Worm (Caenorhabditis elegans) whole organism, late embryonic: ENCODE results near the gene K10G6.5.

Source experiments
- C08G9.2 ChIP-seq: sonication (generic microtip); optimal IDR thresholded peaks from 2 replicates; lab custom pipeline; 2016; ENCODE audit warnings: mild to moderate bottlenecking, missing genetic modification characterization, moderate library complexity, missing compliant biosample characterization
- F13H6.1 ChIP-seq: sonication (generic microtip); optimal IDR thresholded peaks from 2 replicates; lab custom pipeline; 2016; ENCODE audit warnings: missing genetic modification characterization, missing compliant biosample characterization
- K02D7.2 ChIP-seq: sonication (generic microtip); optimal IDR thresholded peaks from 2 replicates; lab custom pipeline; 2017; ENCODE audit warnings: mild to moderate bottlenecking, missing genetic modification characterization, missing compliant biosample characterization
- K09A11.1 ChIP-seq: sonication (generic microtip); optimal IDR thresholded peaks from 2 replicates; lab custom pipeline; 2017; ENCODE audit warnings: antibody characterized with exemption, mild to moderate bottlenecking, missing genetic modification characterization, missing compliant biosample characterization; ENCODE audit not compliant: insufficient read depth
- Y22D7AL.16 ChIP-seq: sonication (generic microtip); optimal IDR thresholded peaks from 2 replicates; lab custom pipeline; 2016; ENCODE audit warnings: missing genetic modification characterization, missing compliant biosample characterization
- ahr-1 ChIP-seq: sonication (generic microtip); optimal IDR thresholded peaks from 2 replicates; lab custom pipeline; 2016; ENCODE audit warnings: missing genetic modification characterization, missing compliant biosample characterization
- ceh-14 ChIP-seq: sonication (generic microtip); optimal IDR thresholded peaks from 2 replicates; lab custom pipeline; 2016; ENCODE audit warnings: missing genotype, missing genetic modification characterization, missing compliant biosample characterization
- ceh-18 ChIP-seq: sonication (generic microtip); optimal IDR thresholded peaks from 2 replicates; lab custom pipeline; 2016; ENCODE audit warnings: missing genetic modification characterization, missing compliant biosample characterization
- ceh-19 ChIP-seq: fragments of 200-800 bp; sonication (Bioruptor generic); optimal IDR thresholded peaks from 2 replicates; lab custom pipeline; 2018; ENCODE audit warnings: mild to moderate bottlenecking, missing genetic modification characterization, missing compliant biosample characterization
- ceh-2 ChIP-seq: sonication (generic microtip); optimal IDR thresholded peaks from 2 replicates; lab custom pipeline; 2016; ENCODE audit warnings: missing genotype, missing genetic modification characterization, missing compliant biosample characterization
- ceh-24 ChIP-seq: sonication (generic microtip); optimal IDR thresholded peaks from 2 replicates; lab custom pipeline; 2016; ENCODE audit warnings: mild to moderate bottlenecking, missing genetic modification characterization, missing compliant biosample characterization
- ceh-30 ChIP-seq: fragments of 150-350 bp; optimal IDR thresholded peaks from 2 replicates; lab custom pipeline; 2014; ENCODE audit warnings: missing biosample characterization, missing genetic modification characterization
- ceh-31 ChIP-seq: sonication (generic microtip); optimal IDR thresholded peaks from 2 replicates; lab custom pipeline; 2016; ENCODE audit warnings: missing genetic modification characterization, missing compliant biosample characterization
- ceh-34 ChIP-seq: sonication (generic microtip); optimal IDR thresholded peaks from 2 replicates; lab custom pipeline; 2016; ENCODE audit warnings: mild to moderate bottlenecking, missing genetic modification characterization, missing compliant biosample characterization
- ceh-45 ChIP-seq: fragments of 200-800 bp; sonication (Bioruptor generic); IDR thresholded peaks from 2 replicates; pipeline ENCODE4 v1.3.6; 2022; ENCODE audit warnings: missing genetic modification reagents, missing genetic modification characterization, missing compliant biosample characterization
- ceh-48 ChIP-seq: sonication (generic microtip); optimal IDR thresholded peaks from 2 replicates; lab custom pipeline; 2016; ENCODE audit warnings: missing genetic modification characterization, inconsistent platforms, missing compliant biosample characterization
- ceh-9 ChIP-seq: sonication (generic microtip); optimal IDR thresholded peaks from 2 replicates; lab custom pipeline; 2016; ENCODE audit warnings: mild to moderate bottlenecking, missing genetic modification characterization, inconsistent platforms, missing compliant biosample characterization
- che-1 ChIP-seq: sonication (generic microtip); optimal IDR thresholded peaks from 2 replicates; lab custom pipeline; 2016; ENCODE audit warnings: mild to moderate bottlenecking, missing genetic modification characterization, missing compliant biosample characterization
- dve-1 ChIP-seq: sonication (generic microtip); optimal IDR thresholded peaks from 2 replicates; lab custom pipeline; 2017; ENCODE audit warnings: antibody characterized with exemption, mild to moderate bottlenecking, missing genetic modification characterization, missing compliant biosample characterization
- elt-2 ChIP-seq: sonication (generic microtip); optimal IDR thresholded peaks from 2 replicates; lab custom pipeline; 2016; ENCODE audit warnings: missing genetic modification reagents, missing genetic modification characterization, missing compliant biosample characterization
- ets-4 ChIP-seq: sonication (generic microtip); optimal IDR thresholded peaks from 2 replicates; lab custom pipeline; 2016; ENCODE audit warnings: missing genetic modification characterization, missing compliant biosample characterization
- fkh-10 ChIP-seq: fragments of 150-350 bp; optimal IDR thresholded peaks from 2 replicates; lab custom pipeline; 2014; ENCODE audit warnings: missing biosample characterization, missing genetic modification reagents, missing genetic modification characterization
- fkh-6 ChIP-seq: sonication (generic microtip); optimal IDR thresholded peaks from 2 replicates; lab custom pipeline; 2016; ENCODE audit warnings: missing genetic modification characterization, missing compliant biosample characterization
- gmeb-2 ChIP-seq: sonication (generic microtip); optimal IDR thresholded peaks from 2 replicates; lab custom pipeline; 2016; ENCODE audit warnings: missing genetic modification characterization, inconsistent platforms, missing compliant biosample characterization
- hlh-13 ChIP-seq: fragments of 200-800 bp; sonication (Bioruptor generic); optimal IDR thresholded peaks from 2 replicates; lab custom pipeline; 2018; ENCODE audit warnings: mild to moderate bottlenecking, missing genetic modification characterization, missing compliant biosample characterization
- hlh-30 ChIP-seq: sonication (generic microtip); optimal IDR thresholded peaks from 2 replicates; lab custom pipeline; 2017; ENCODE audit warnings: antibody characterized with exemption, missing genetic modification characterization, missing compliant biosample characterization; ENCODE audit not compliant: insufficient read depth
- hlh-6 ChIP-seq: sonication (generic microtip); optimal IDR thresholded peaks from 2 replicates; lab custom pipeline; 2016; ENCODE audit warnings: missing genotype, missing genetic modification characterization, missing compliant biosample characterization
- lin-11 ChIP-seq: fragments of 200-800 bp; sonication (Bioruptor generic); optimal IDR thresholded peaks from 2 replicates; lab custom pipeline; 2018; ENCODE audit warnings: mild to moderate bottlenecking, missing genetic modification characterization, missing compliant biosample characterization
- madf-2 ChIP-seq: sonication (generic microtip); optimal IDR thresholded peaks from 2 replicates; lab custom pipeline; 2017; ENCODE audit warnings: missing genetic modification characterization, missing compliant biosample characterization
- mec-3 ChIP-seq: sonication (generic microtip); optimal IDR thresholded peaks from 2 replicates; lab custom pipeline; 2016; ENCODE audit warnings: borderline replicate concordance, missing genetic modification characterization, missing compliant biosample characterization
- nfya-1 ChIP-seq: sonication (generic microtip); optimal IDR thresholded peaks from 2 replicates; lab custom pipeline; 2017; ENCODE audit warnings: missing genetic modification characterization, mild to moderate bottlenecking, missing compliant biosample characterization, antibody characterized with exemption, moderate library complexity
- nhr-232 ChIP-seq: sonication (generic microtip); optimal IDR thresholded peaks from 2 replicates; lab custom pipeline; 2016; ENCODE audit warnings: missing genetic modification characterization, missing compliant biosample characterization
- npax-4 ChIP-seq: sonication (generic microtip); optimal IDR thresholded peaks from 2 replicates; lab custom pipeline; 2016; ENCODE audit warnings: missing genetic modification characterization, missing compliant biosample characterization
- odd-2 ChIP-seq: sonication (generic microtip); optimal IDR thresholded peaks from 2 replicates; lab custom pipeline; 2017; ENCODE audit warnings: antibody characterized with exemption, mild to moderate bottlenecking, missing genetic modification characterization, missing compliant biosample characterization
- pag-3 ChIP-seq: sonication (generic microtip); optimal IDR thresholded peaks from 2 replicates; lab custom pipeline; 2016; ENCODE audit warnings: missing compliant biosample characterization, missing genetic modification characterization, borderline replicate concordance
- pat-9 ChIP-seq: fragments of 200-800 bp; sonication (Bioruptor generic); optimal IDR thresholded peaks from 2 replicates; lab custom pipeline; 2018; ENCODE audit warnings: mild to moderate bottlenecking, missing genetic modification characterization, moderate library complexity, missing compliant biosample characterization
- pax-1 ChIP-seq: fragments of 150-350 bp; optimal IDR thresholded peaks from 2 replicates; lab custom pipeline; 2014; ENCODE audit warnings: missing biosample characterization, missing genetic modification characterization
- pha-2 ChIP-seq: sonication (generic microtip); optimal IDR thresholded peaks from 2 replicates; lab custom pipeline; 2017; ENCODE audit warnings: mild to moderate bottlenecking, missing genetic modification characterization, missing compliant biosample characterization
- pqm-1 ChIP-seq: sonication (generic microtip); optimal IDR thresholded peaks from 2 replicates; lab custom pipeline; 2016; ENCODE audit warnings: missing genetic modification characterization, missing compliant biosample characterization
- pros-1 ChIP-seq: fragments of 150-350 bp; optimal IDR thresholded peaks from 2 replicates; lab custom pipeline; 2014; ENCODE audit warnings: missing biosample characterization, missing genetic modification reagents, missing genetic modification characterization
- ref-2 ChIP-seq: sonication (generic microtip); optimal IDR thresholded peaks from 2 replicates; lab custom pipeline; 2016; ENCODE audit warnings: missing genetic modification characterization, missing compliant biosample characterization
- sdc-2 ChIP-seq: sonication (generic microtip); optimal IDR thresholded peaks from 2 replicates; lab custom pipeline; 2016; ENCODE audit warnings: missing genotype, missing genetic modification characterization, missing compliant biosample characterization
- sox-2 ChIP-seq: fragments of 200-800 bp; sonication (Bioruptor generic); IDR thresholded peaks from 2 replicates; pipeline ENCODE4 v1.3.6; 2022; ENCODE audit warnings: missing genetic modification reagents, missing genetic modification characterization, missing compliant biosample characterization
- syd-9 ChIP-seq: sonication (generic microtip); optimal IDR thresholded peaks from 2 replicates; lab custom pipeline; 2016; ENCODE audit warnings: mild to moderate bottlenecking, missing genetic modification characterization, moderate library complexity, missing compliant biosample characterization
- tbx-7 ChIP-seq: sonication (generic microtip); optimal IDR thresholded peaks from 2 replicates; lab custom pipeline; 2016; ENCODE audit warnings: missing genotype, missing genetic modification characterization, missing compliant biosample characterization
- unc-42 ChIP-seq: sonication (generic microtip); optimal IDR thresholded peaks from 2 replicates; lab custom pipeline; 2016; ENCODE audit warnings: missing genotype, missing genetic modification characterization, missing compliant biosample characterization
- unc-55 ChIP-seq: sonication (generic microtip); optimal IDR thresholded peaks from 2 replicates; lab custom pipeline; 2017; ENCODE audit warnings: missing biosample characterization, missing genetic modification reagents, missing genetic modification characterization
- ztf-16 ChIP-seq: sonication (generic microtip); optimal IDR thresholded peaks from 2 replicates; lab custom pipeline; 2017; ENCODE audit warnings: missing genetic modification characterization, missing compliant biosample characterization

K10G6.5 gene

DNA sequence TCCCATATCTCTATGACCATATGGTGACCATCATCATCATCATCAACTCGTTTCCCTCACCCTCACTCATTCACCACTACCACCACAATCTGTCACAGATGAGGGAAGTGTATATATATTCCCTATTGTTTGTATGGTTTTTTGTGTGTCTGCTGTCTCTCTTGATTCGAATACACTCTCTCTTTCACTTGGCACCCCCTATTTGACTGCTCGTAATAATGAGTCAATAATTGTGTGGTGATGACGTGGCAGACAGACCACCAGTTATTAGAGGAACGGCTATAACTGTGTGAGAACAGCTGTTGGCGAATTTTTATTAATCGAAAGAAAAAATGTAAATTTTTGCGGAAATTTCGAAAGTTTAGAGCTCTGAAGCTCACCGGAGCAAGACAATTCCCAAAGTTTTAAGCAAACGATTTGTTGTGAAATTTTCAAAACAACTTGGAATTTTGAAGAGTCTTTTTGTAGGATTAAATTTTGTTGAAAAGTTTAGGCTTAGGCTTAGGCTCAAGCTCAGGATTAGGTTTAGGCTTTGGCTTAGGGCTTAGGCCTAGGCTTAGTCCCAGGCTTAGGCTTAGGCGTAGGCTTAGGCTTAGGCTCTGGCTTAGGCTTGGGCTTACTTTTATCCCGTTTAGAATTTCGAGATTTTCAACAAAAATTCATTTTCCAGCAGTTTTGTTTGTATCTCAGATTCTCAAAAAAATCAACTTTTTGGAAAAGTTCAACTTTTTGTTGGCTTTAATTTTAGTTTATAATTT is 29.4 kb upstream of the K10G6.5 start (continued):
- TF ChIP-seq sox-2 (GFP tag; lab: Robert Waterston, UW) (peak; percentile 14; the same call in 1 of the 2 replicates), dve-1 (tag; lab: Kevin White, UChicago) (peak; percentile 70), lin-11 (tag; lab: Kevin White, UChicago) (no peak), pax-1 (tag; lab: Kevin White, UChicago) (no peak), pqm-1 (tag; lab: Kevin White, UChicago) (no peak), madf-2 (no peak), ceh-19 (GFP tag; lab: Kevin White, UChicago) (no peak), nfya-1 (tag; lab: Kevin White, UChicago) (no peak), ahr-1 (tag; lab: Kevin White, UChicago) (no peak), ceh-48 (tag; lab: Kevin White, UChicago) (no peak), mec-3 (no peak), fkh-6 (tag; lab: Kevin White, UChicago) (no peak), ets-4 (tag; lab: Kevin White, UChicago) (no peak)

- TF ChIP-seq dve-1 (tag; lab: Kevin White, UChicago) (peak; percentile 70), che-1 (tag; lab: Kevin White, UChicago) (no peak), ceh-24 (tag; lab: Kevin White, UChicago) (no peak), madf-2 (no peak), pha-2 (no peak), ceh-30 (tag; lab: Kevin White, UChicago) (no peak), elt-2 (tag; lab: Kevin White, UChicago) (peak; percentile 30), unc-55 (no peak), ceh-14 (tag; lab: Kevin White, UChicago) (no peak), K09A11.1 (tag; lab: Kevin White, UChicago) (no peak), nfya-1 (tag; lab: Kevin White, UChicago) (peak; percentile 41), ztf-16 (no peak), F13H6.1 (tag; lab: Kevin White, UChicago) (no peak), ceh-31 (tag; lab: Kevin White, UChicago) (peak; percentile 14), pat-9 (no peak), fkh-10 (GFP tag; lab: Kevin White, UChicago) (no peak), ceh-2 (tag; lab: Kevin White, UChicago) (no peak), ref-2 (peak; percentile 18), odd-2 (tag; lab: Kevin White, UChicago) (no peak), K02D7.2 (no peak), gmeb-2 (no peak), ceh-45 (GFP tag; lab: Robert Waterston, UW) (no peak), syd-9 (tag; lab: Kevin White, UChicago) (no peak), hlh-13 (GFP tag; lab: Kevin White, UChicago) (no peak), hlh-30 (peak; percentile 75), ceh-34 (tag; lab: Kevin White, UChicago) (peak; percentile 51), ceh-9 (tag; lab: Kevin White, UChicago) (no peak), nhr-232 (tag; lab: Kevin White, UChicago) (no peak), ceh-48 (tag; lab: Kevin White, UChicago) (no peak), sdc-2 (no peak), pros-1 (tag; lab: Kevin White, UChicago) (no peak), lin-11 (tag; lab: Kevin White, UChicago) (no peak), hlh-6 (tag; lab: Kevin White, UChicago) (no peak), ets-4 (tag; lab: Kevin White, UChicago) (no peak), tbx-7 (tag; lab: Kevin White, UChicago) (peak; percentile 18), unc-42 (tag; lab: Kevin White, UChicago) (peak; percentile 82), pag-3 (tag; lab: Kevin White, UChicago) (no peak), C08G9.2 (tag; lab: Kevin White, UChicago) (no peak), Y22D7AL.16 (tag; lab: Kevin White, UChicago) (no peak), npax-4 (tag; lab: Kevin White, UChicago) (no peak), ceh-18 (peak; percentile 84)
Observed at ce11 chrII:3958673-3959299, 28.3 kb upstream of the K10G6.5 start.
